Worm (Caenorhabditis elegans) whole organism, late embryonic: Measurements from ENCODE around the gene pcn-1.

Source experiments
- lin-11 ChIP-seq: fragments of 200-800 bp; sonication (Bioruptor generic); optimal IDR thresholded peaks from 2 replicates; lab custom pipeline; 2018; ENCODE audit warnings: mild to moderate bottlenecking, missing genetic modification characterization, missing compliant biosample characterization
- nhr-11 ChIP-seq: fragments of 150-350 bp; optimal IDR thresholded peaks from 2 replicates; lab custom pipeline; 2014; ENCODE audit warnings: missing biosample characterization, missing genetic modification characterization

DNA sequence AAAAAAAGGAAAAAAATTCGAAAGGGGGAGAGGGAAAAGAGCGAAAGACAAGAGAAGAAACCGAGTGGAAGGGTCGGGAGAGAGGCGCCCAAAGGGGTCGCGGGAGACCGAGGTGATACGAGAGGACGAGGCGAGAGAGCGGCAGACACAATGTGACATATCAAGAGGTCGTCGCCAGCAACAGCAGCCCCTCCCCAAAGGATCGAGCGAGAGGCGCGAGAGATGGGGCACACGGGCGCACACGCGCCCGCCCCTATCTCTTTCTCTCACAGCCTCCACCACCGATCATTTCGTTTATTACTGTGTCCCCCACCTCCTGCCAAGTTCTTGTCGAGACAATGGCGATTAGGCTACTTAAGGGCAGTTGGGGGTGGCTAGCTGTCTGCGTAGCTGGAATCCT is 21.1 kb downstream of the pcn-1 start:
- TF ChIP-seq nhr-11 (tag; lab: Kevin White, UChicago) = no peak
- no peak for TF ChIP-seq lin-11 (tag; lab: Kevin White, UChicago)
